Worm (Caenorhabditis elegans): ENCODE measurements around the gene glb-9.

- TF ChIP-seq nfya-1 (tag; optimal IDR thresholded peaks at IDR 0.05) (no peak), fkh-10 (GFP tag; optimal IDR thresholded peaks at IDR 0.05) (no peak), ceh-19 (GFP tag; optimal IDR thresholded peaks at IDR 0.05) (no peak), tbx-2 (tag; optimal IDR thresholded peaks at IDR 0.05) (no peak), F13H6.1 (tag; optimal IDR thresholded peaks at IDR 0.05) (no peak), K02D7.2 (tag; optimal IDR thresholded peaks at IDR 0.05) (no peak), pha-4 (tag; optimal IDR thresholded peaks at IDR 0.05) (no peak), dmd-4 (tag; optimal IDR thresholded peaks at IDR 0.05; ENCODE audit: borderline replicate concordance) (no peak), ceh-34 (tag; optimal IDR thresholded peaks at IDR 0.05) (no peak), ref-2 (tag; optimal IDR thresholded peaks at IDR 0.05) (no peak)
These were observed 60.4 kb downstream of the glb-9 start, which contains the start of gene D1022.5 for ce11 chrII:7458706-7459105.
